Fruit fly (Drosophila melanogaster) whole organism, adult: Measurements from ENCODE around the gene CG7560.

Experiments used
- CG11617 ChIP-seq: fragments of 200-800 bp; sonication (Bioruptor generic); optimal IDR thresholded peaks from 2 replicates; lab custom pipeline; 2017; ENCODE audit warnings: mild to moderate bottlenecking, missing biosample characterization, missing genetic modification reagents, missing genetic modification characterization
- CG12768 ChIP-seq: fragments of 200-800 bp; sonication (Bioruptor generic); optimal IDR thresholded peaks from 2 replicates; lab custom pipeline; 2017; ENCODE audit warnings: missing biosample characterization, missing genetic modification characterization, mild to moderate bottlenecking, moderate library complexity, missing genetic modification reagents
- CG14711 ChIP-seq: fragments of 200-800 bp; sonication (Bioruptor generic); optimal IDR thresholded peaks from 2 replicates; lab custom pipeline; 2018; ENCODE audit warnings: missing biosample characterization, mild to moderate bottlenecking, missing genetic modification characterization, moderate library complexity
- CG1620 ChIP-seq: fragments of 200-800 bp; sonication (Bioruptor generic); optimal IDR thresholded peaks from 2 replicates; lab custom pipeline; 2016; ENCODE audit warnings: missing biosample characterization, missing genetic modification characterization
- CG33017 ChIP-seq: fragments of 200-800 bp; sonication (Bioruptor generic); optimal IDR thresholded peaks from 2 replicates; lab custom pipeline; 2018; ENCODE audit warnings: missing biosample characterization, mild to moderate bottlenecking, missing genetic modification characterization, moderate library complexity
- CG5204 ChIP-seq: fragments of 200-800 bp; sonication (Bioruptor generic); optimal IDR thresholded peaks from 2 replicates; lab custom pipeline; 2016; ENCODE audit warnings: missing biosample characterization, missing genetic modification characterization
- CG7045 ChIP-seq: fragments of 200-800 bp; sonication (Bioruptor generic); optimal IDR thresholded peaks from 2 replicates; lab custom pipeline; 2017; ENCODE audit warnings: missing biosample characterization, mild to moderate bottlenecking, missing genetic modification characterization
- CG7101 ChIP-seq: fragments of 200-800 bp; sonication (Bioruptor generic); optimal IDR thresholded peaks from 2 replicates; lab custom pipeline; 2018; ENCODE audit warnings: missing biosample characterization, mild to moderate bottlenecking, missing genetic modification characterization, moderate library complexity
- Clk ChIP-seq: fragments of 200-800 bp; sonication (Bioruptor generic); optimal IDR thresholded peaks from 2 replicates; lab custom pipeline; 2017; ENCODE audit warnings: missing biosample characterization, missing genetic modification characterization
- Crg-1 ChIP-seq: fragments of 200-800 bp; sonication (Bioruptor generic); optimal IDR thresholded peaks from 2 replicates; lab custom pipeline; 2016; ENCODE audit warnings: missing biosample characterization, missing genetic modification characterization
- Hr96 ChIP-seq: fragments of 200-800 bp; sonication (Bioruptor generic); optimal IDR thresholded peaks from 2 replicates; lab custom pipeline; 2016; ENCODE audit warnings: missing biosample characterization, missing genetic modification characterization
- Mnt ChIP-seq: fragments of 200-800 bp; sonication (Bioruptor generic); optimal IDR thresholded peaks from 2 replicates; lab custom pipeline; 2016; ENCODE audit warnings: missing biosample characterization, mild to moderate bottlenecking, missing genetic modification characterization
- bab1 ChIP-seq: fragments of 200-800 bp; sonication (Bioruptor generic); optimal IDR thresholded peaks from 3 replicates; lab custom pipeline; 2019; ENCODE audit warnings: missing biosample characterization, mild to moderate bottlenecking, missing genetic modification characterization, moderate library complexity
- cic ChIP-seq: fragments of 200-800 bp; sonication (Bioruptor generic); optimal IDR thresholded peaks from 2 replicates; lab custom pipeline; 2017; ENCODE audit warnings: missing biosample characterization, mild to moderate bottlenecking, missing genetic modification characterization, moderate library complexity
- cnc ChIP-seq, 2 experiments: fragments of >200 bp; optimal IDR thresholded peaks; 2 replicates each; lab custom pipeline; 2017
- kay ChIP-seq: fragments of 200-800 bp; sonication (Bioruptor generic); peaks from one replicate; lab custom pipeline; 2016; ENCODE audit warnings: missing biosample characterization, missing genetic modification characterization, borderline replicate concordance
- ovo ChIP-seq: fragments of 200-800 bp; sonication (Bioruptor generic); optimal IDR thresholded peaks from 2 replicates; lab custom pipeline; 2016; ENCODE audit warnings: missing biosample characterization, missing genetic modification characterization
- pad ChIP-seq: fragments of 200-800 bp; sonication (Bioruptor generic); optimal IDR thresholded peaks from 3 replicates; lab custom pipeline; 2017; ENCODE audit warnings: missing biosample characterization, missing genetic modification characterization, mild to moderate bottlenecking, moderate library complexity, missing genetic modification reagents
- tj ChIP-seq: fragments of 200-800 bp; sonication (Bioruptor generic); optimal IDR thresholded peaks from 3 replicates; lab custom pipeline; 2017; ENCODE audit warnings: missing biosample characterization, mild to moderate bottlenecking, missing genetic modification characterization, moderate library complexity
- toe ChIP-seq: fragments of 200-800 bp; sonication (Bioruptor generic); optimal IDR thresholded peaks from 2 replicates; lab custom pipeline; 2016; ENCODE audit warnings: missing biosample characterization, missing genetic modification characterization

CG7560 gene

DNA sequence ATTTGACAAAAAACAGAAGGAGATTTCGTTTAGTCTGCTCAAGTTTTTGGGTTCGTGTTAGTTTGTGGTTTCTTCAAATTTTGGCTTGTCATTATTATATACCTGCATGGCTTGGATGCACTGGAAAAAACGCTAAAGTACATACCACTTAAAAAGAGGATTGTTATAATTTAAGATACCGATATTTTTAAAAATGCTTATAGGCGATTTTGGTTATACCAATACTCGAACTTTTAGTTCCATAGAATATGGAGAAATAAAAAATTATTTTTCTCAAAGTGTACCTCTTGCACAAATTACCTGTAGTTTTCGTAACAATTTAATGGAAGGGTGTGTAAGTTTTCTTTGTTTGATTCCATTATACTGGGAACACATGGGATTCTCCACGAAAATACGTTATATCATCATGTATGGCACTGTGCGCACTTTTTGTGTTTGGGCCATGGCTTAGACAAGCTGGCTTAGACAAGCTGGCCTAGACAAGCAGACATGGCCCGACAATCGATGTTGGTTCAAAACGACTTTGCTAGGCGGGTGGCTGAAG, 40.5 kb downstream of the CG7560 start, which contains the start of gene Fum3:
TSS of gene Fum3 (minus strand) at position 494 of the 544 bp plus-strand sequence.
- TF ChIP-seq cic (GFP tag; lab: Kevin White, UChicago), result no peak
- TF ChIP-seq CG11617 (GFP tag; lab: Kevin White, UChicago), result no peak
- no peak for TF ChIP-seq Mnt (GFP tag; lab: Kevin White, UChicago)
- no peak for TF ChIP-seq Hr96
- TF ChIP-seq pad (GFP tag; lab: Kevin White, UChicago), result no peak
- no peak for TF ChIP-seq CG33017 (tag; lab: Kevin White, UChicago)

DNA sequence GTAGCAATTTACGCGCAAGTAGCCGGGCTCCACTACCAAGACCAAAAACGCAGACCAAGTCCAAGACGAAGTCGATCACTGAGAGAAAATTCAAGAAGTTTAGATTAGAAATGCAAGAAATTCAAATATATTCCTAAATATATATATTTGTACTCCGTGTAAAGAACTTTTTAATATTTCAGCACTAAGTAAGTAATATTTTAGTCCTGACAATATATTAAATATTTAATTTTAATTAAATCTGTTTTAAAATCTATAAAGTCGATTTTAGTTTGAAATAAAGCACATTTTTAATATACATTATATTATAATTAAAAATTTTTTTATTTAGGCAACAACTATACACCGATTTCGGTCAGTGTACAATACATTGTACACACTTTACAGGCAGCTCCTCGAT, 42.0 kb downstream of the CG7560 start:
- TF ChIP-seq CG11617 (GFP tag; lab: Kevin White, UChicago), result no peak
- TF ChIP-seq cic (GFP tag; lab: Kevin White, UChicago), result no peak
- no peak for TF ChIP-seq Mnt (GFP tag; lab: Kevin White, UChicago)
- TF ChIP-seq tj (GFP tag; lab: Kevin White, UChicago), result no peak
- TF ChIP-seq bab1 (GFP tag; lab: Kevin White, UChicago), result no peak

DNA sequence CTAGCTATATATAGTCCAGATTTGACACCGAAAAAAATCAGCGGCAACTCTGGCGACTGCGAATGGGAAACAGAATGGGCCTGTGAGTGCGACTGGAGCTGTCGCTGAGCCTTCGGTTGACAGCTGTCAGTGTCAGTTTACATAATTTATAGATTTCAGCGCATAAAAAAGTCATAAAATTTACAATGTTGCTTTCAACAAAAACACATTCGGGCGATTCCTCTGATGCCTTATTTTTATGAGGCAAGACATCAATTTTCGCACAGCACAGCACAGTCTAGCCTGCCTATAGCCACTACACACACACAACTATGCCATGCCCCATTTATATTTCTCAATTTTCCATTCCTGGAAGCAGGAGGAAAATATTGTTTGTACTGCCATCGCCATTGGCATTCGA, 47.4 kb downstream of the CG7560 start:
- no peak for TF ChIP-seq CG7045 (GFP tag; lab: Kevin White, UChicago)
- no peak for TF ChIP-seq Hr96
- no peak for TF ChIP-seq CG7101 (tag; lab: Kevin White, UChicago)
- no peak for TF ChIP-seq toe
- TF ChIP-seq cic (GFP tag; lab: Kevin White, UChicago), result no peak
- TF ChIP-seq CG33017 (tag; lab: Kevin White, UChicago), result no peak
- no peak for TF ChIP-seq bab1 (GFP tag; lab: Kevin White, UChicago)
- TF ChIP-seq kay, result no peak
- no peak for TF ChIP-seq Mnt (GFP tag; lab: Kevin White, UChicago)
- no peak for TF ChIP-seq CG11617 (GFP tag; lab: Kevin White, UChicago)
- TF ChIP-seq pad (GFP tag; lab: Kevin White, UChicago), result no peak
- no peak for TF ChIP-seq CG12768 (GFP tag; lab: Kevin White, UChicago)
- no peak for TF ChIP-seq Clk (GFP tag; lab: Kevin White, UChicago)

DNA sequence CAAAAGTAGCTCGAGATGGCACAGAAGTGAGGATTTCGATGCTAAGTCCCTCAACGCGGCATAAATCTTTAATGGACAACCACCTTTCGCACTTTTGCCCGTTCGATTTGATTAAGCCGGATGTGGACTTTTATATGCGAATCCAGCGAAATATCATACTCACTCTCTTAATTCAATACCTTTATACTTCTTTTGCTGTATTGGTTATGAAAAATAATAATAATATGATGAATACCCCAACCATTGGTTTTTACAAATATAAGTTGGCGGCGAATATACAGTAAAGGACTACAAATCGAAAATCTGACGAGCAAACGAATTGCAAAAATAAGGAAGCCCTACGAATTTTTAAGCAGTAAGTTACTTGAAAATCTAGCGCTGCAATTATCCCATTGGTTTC, 48.0 kb downstream of the CG7560 start, which contains the start of gene Vha16-3:
TSS of gene Vha16-3 (plus strand) at position 301 of the 400 bp plus-strand sequence.
- TF ChIP-seq CG7045 (GFP tag; lab: Kevin White, UChicago) (no peak), toe (no peak), CG14711 (tag; lab: Kevin White, UChicago) (no peak), CG33017 (tag; lab: Kevin White, UChicago) (no peak), cnc (optimal IDR thresholded peaks at IDR 0.05; lab: Kevin White, UChicago) (no peak), Crg-1 (GFP tag; lab: Kevin White, UChicago) (no peak), Clk (GFP tag; lab: Kevin White, UChicago) (no peak), CG7101 (tag; lab: Kevin White, UChicago) (no peak), bab1 (GFP tag; lab: Kevin White, UChicago) (no peak), Mnt (GFP tag; lab: Kevin White, UChicago) (no peak), tj (GFP tag; lab: Kevin White, UChicago) (no peak), CG1620 (GFP tag; lab: Kevin White, UChicago) (no peak), pad (GFP tag; lab: Kevin White, UChicago) (no peak), cic (GFP tag; lab: Kevin White, UChicago) (no peak), CG12768 (GFP tag; lab: Kevin White, UChicago) (no peak), kay (no peak), CG11617 (GFP tag; lab: Kevin White, UChicago) (no peak), CG5204 (no peak), ovo (GFP tag; lab: Kevin White, UChicago) (no peak)

DNA sequence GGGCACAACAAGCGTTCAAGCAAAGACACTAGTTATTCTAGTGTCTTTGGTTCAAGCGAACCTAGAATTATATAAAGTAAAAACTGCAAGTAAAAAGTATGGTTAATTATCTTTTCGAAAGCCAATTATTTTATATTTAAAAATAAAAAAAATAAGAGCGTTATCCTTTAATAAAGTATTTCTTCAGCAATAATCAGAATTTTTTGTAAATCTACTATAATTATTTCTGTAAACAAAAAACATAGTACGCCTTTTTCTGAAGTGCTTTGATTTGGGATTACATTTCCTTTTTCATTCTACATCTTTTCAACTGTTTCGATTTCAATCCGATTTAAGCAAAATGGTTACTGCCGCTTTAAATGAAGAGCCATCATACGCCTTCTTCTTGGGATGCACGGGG, 49.7 kb downstream of the CG7560 start, which contains the start of gene Vha16-2:
TSS of gene Vha16-2 (plus strand) at position 301 of the 400 bp plus-strand sequence.
- TF ChIP-seq CG14711 (tag; lab: Kevin White, UChicago), result no peak
- no peak for TF ChIP-seq Clk (GFP tag; lab: Kevin White, UChicago)
- TF ChIP-seq kay, result no peak
- no peak for TF ChIP-seq tj (GFP tag; lab: Kevin White, UChicago)
- no peak for TF ChIP-seq CG33017 (tag; lab: Kevin White, UChicago)
- TF ChIP-seq cnc (optimal IDR thresholded peaks at IDR 0.05; lab: Kevin White, UChicago), result no peak
- no peak for TF ChIP-seq pad (GFP tag; lab: Kevin White, UChicago)
